Fruit fly (Drosophila melanogaster) whole organism, embryonic: ENCODE results near the gene CG12194.
A peak's percentile ranks its signal among the peaks of the same experiment; 100 is the strongest.

Experiments used
- Adf1 ChIP-seq: fragments of 200-800 bp; sonication (Bioruptor generic); IDR thresholded peaks from 2 replicates; pipeline ENCODE4 v1.3.6; 2022; ENCODE audit warnings: missing biosample characterization, missing genetic modification characterization
- Awh ChIP-seq: fragments of 200-800 bp; sonication (Bioruptor generic); IDR thresholded peaks from 2 replicates; pipeline ENCODE4, ENCODE4 v1.3.6; 2022; ENCODE audit warnings: missing biosample characterization, missing genetic modification characterization
- B-H1 ChIP-seq: fragments of 200-800 bp; sonication (Bioruptor generic); IDR thresholded peaks from 3 replicates; pipeline ENCODE4 v1.3.6; 2022; ENCODE audit warnings: missing biosample characterization, missing genetic modification characterization
- BEAF-32 ChIP-seq: fragments of 200-800 bp; sonication (Bioruptor generic); optimal IDR thresholded peaks from 3 replicates; lab custom pipeline; 2017; ENCODE audit warnings: missing biosample characterization, missing genetic modification characterization, mild to moderate bottlenecking, moderate library complexity, missing genetic modification reagents
- Bgb ChIP-seq: fragments of 200-800 bp; sonication (Bioruptor generic); IDR thresholded peaks from 2 replicates; pipeline ENCODE4 v1.3.6; 2022; ENCODE audit warnings: missing biosample characterization, missing genetic modification characterization; ENCODE audit not compliant: partially characterized antibody
- CG10565 ChIP-seq: fragments of 200-800 bp; sonication (Bioruptor generic); optimal IDR thresholded peaks from 3 replicates; lab custom pipeline; 2016; ENCODE audit warnings: missing biosample characterization, mild to moderate bottlenecking, missing genetic modification characterization
- CG11696 ChIP-seq: fragments of 200-800 bp; sonication (Bioruptor generic); IDR thresholded peaks from 2 replicates; pipeline ENCODE4 v1.3.6; 2022; ENCODE audit warnings: missing biosample characterization, missing genetic modification characterization
- CG12104 ChIP-seq: fragments of 200-800 bp; sonication (Bioruptor generic); optimal IDR thresholded peaks from 3 replicates; lab custom pipeline; 2016; ENCODE audit warnings: missing biosample characterization, missing genetic modification characterization
- CG12299 ChIP-seq: fragments of 200-800 bp; sonication (Bioruptor generic); optimal IDR thresholded peaks from 2 replicates; lab custom pipeline; 2018; ENCODE audit warnings: missing biosample characterization, mild to moderate bottlenecking, missing genetic modification characterization
- CG13287 ChIP-seq: fragments of 200-800 bp; sonication (Bioruptor generic); IDR thresholded peaks from 2 replicates; pipeline ENCODE4 v1.3.6; 2022; ENCODE audit warnings: missing biosample characterization, missing genetic modification characterization; ENCODE audit not compliant: partially characterized antibody
- CG14710 ChIP-seq: fragments of 200-800 bp; sonication (Bioruptor generic); optimal IDR thresholded peaks from 3 replicates; lab custom pipeline; 2019; ENCODE audit warnings: missing biosample characterization, mild to moderate bottlenecking, missing genetic modification characterization, moderate library complexity
- CG1529 ChIP-seq: fragments of 200-800 bp; sonication (Bioruptor generic); optimal IDR thresholded peaks from 3 replicates; lab custom pipeline; 2018; ENCODE audit warnings: missing biosample characterization, missing genetic modification characterization
- CG16779 ChIP-seq: fragments of 200-800 bp; sonication (Bioruptor generic); IDR thresholded peaks from 2 replicates; pipeline ENCODE4 v1.3.6; 2022; ENCODE audit warnings: missing biosample characterization, missing genetic modification characterization
- CG2199 ChIP-seq: fragments of 200-800 bp; sonication (Bioruptor generic); IDR thresholded peaks from 3 replicates; pipeline ENCODE4 v1.3.6; 2022; ENCODE audit warnings: missing biosample characterization, missing genetic modification characterization
- CG30020 ChIP-seq: fragments of 200-800 bp; optimal IDR thresholded peaks from 2 replicates; lab custom pipeline; 2019; ENCODE audit warnings: missing biosample characterization, mild to moderate bottlenecking, missing genetic modification characterization, moderate library complexity
- CG6813 ChIP-seq: fragments of 200-800 bp; sonication (Bioruptor generic); optimal IDR thresholded peaks from 2 replicates; lab custom pipeline; 2017; ENCODE audit warnings: missing biosample characterization, missing genetic modification characterization, mild to moderate bottlenecking, moderate library complexity, missing genetic modification reagents
- CG8089 ChIP-seq: fragments of 200-800 bp; sonication (Bioruptor generic); optimal IDR thresholded peaks from 3 replicates; lab custom pipeline; 2016; ENCODE audit warnings: missing biosample characterization, missing genetic modification characterization
- CG8359 ChIP-seq: fragments of 200-800 bp; sonication (Bioruptor generic); optimal IDR thresholded peaks from 2 replicates; lab custom pipeline; 2017; ENCODE audit warnings: missing biosample characterization, mild to moderate bottlenecking, missing genetic modification characterization, borderline replicate concordance
- CTCF ChIP-seq: fragments of 200-800 bp; sonication (Bioruptor generic); optimal IDR thresholded peaks from 2 replicates; lab custom pipeline; 2017; ENCODE audit warnings: missing biosample characterization, mild to moderate bottlenecking, missing genetic modification characterization, moderate library complexity
- Dfd ChIP-seq, 2 experiments: fragments of >200 bp; optimal IDR thresholded peaks; 2 replicates each; lab custom pipeline; 2017; ENCODE audit warnings: missing biosample characterization in 2 of 2, missing genetic modification characterization in 2 of 2
- Doc3 ChIP-seq: fragments of 200-800 bp; sonication (Bioruptor generic); IDR thresholded peaks from 3 replicates; pipeline ENCODE4 v1.3.6; 2022; ENCODE audit warnings: missing biosample characterization, missing genetic modification characterization; ENCODE audit not compliant: partially characterized antibody
- ERR ChIP-seq: fragments of 200-800 bp; sonication (Bioruptor generic); optimal IDR thresholded peaks from 2 replicates; lab custom pipeline; 2016; ENCODE audit warnings: missing biosample characterization, missing genetic modification characterization
- Hr78 ChIP-seq, 2 experiments: fragments of 200-800 bp in 1 of 2; fragments of >200 bp in 1 of 2; sonication (Bioruptor generic) in 1 of 2; optimal IDR thresholded peaks; 2 replicates each; lab custom pipeline; 2017 to 2019; ENCODE audit warnings: missing biosample characterization in 2 of 2, missing genetic modification characterization in 2 of 2, mild to moderate bottlenecking in 1 of 2, moderate library complexity in 1 of 2
- Lim3 ChIP-seq: fragments of 200-800 bp; sonication (Bioruptor generic); IDR thresholded peaks from 2 replicates; pipeline ENCODE4 v1.3.6; 2022; ENCODE audit warnings: missing biosample characterization, missing genetic modification characterization
- Optix ChIP-seq: fragments of 200-800 bp; sonication (Bioruptor generic); IDR thresholded peaks from 3 replicates; pipeline ENCODE4 v1.3.6; 2022; ENCODE audit warnings: missing biosample characterization, missing genetic modification characterization
- Poxn ChIP-seq: fragments of 200-800 bp; sonication (Bioruptor generic); IDR thresholded peaks from 2 replicates; pipeline ENCODE4 v1.3.6; 2022; ENCODE audit warnings: missing biosample characterization, missing genetic modification characterization
- Scr ChIP-seq: fragments of 200-800 bp; sonication (Bioruptor generic); IDR thresholded peaks from 2 replicates; pipeline ENCODE4 v1.3.6; 2022; ENCODE audit warnings: missing biosample characterization, missing genetic modification characterization; ENCODE audit not compliant: partially characterized antibody
- Xbp1 ChIP-seq: fragments of 200-800 bp; sonication (Bioruptor generic); optimal IDR thresholded peaks from 3 replicates; lab custom pipeline; 2016; ENCODE audit warnings: missing biosample characterization, mild to moderate bottlenecking, missing genetic modification characterization
- ato ChIP-seq: fragments of 200-800 bp; sonication (Bioruptor generic); IDR thresholded peaks from 2 replicates; pipeline ENCODE4 v1.3.6; 2022; ENCODE audit warnings: missing biosample characterization, missing genetic modification characterization; ENCODE audit not compliant: partially characterized antibody
- bab2 ChIP-seq: fragments of 200-800 bp; sonication (Bioruptor generic); optimal IDR thresholded peaks from 2 replicates; lab custom pipeline; 2016; ENCODE audit warnings: missing biosample characterization, missing genetic modification characterization
- bowl ChIP-seq: fragments of 200-800 bp; sonication (Bioruptor generic); IDR thresholded peaks from 2 replicates; pipeline ENCODE4 v1.3.6; 2022; ENCODE audit warnings: missing biosample characterization, missing genetic modification characterization
- chinmo ChIP-seq: fragments of 200-800 bp; sonication (Bioruptor generic); IDR thresholded peaks from 4 replicates; pipeline ENCODE4 v1.3.6; 2022; ENCODE audit warnings: missing biosample characterization, missing genetic modification characterization; ENCODE audit not compliant: partially characterized antibody
- chn ChIP-seq: fragments of 200-800 bp; sonication (Bioruptor generic); optimal IDR thresholded peaks from 2 replicates; lab custom pipeline; 2016; ENCODE audit warnings: missing biosample characterization, missing genetic modification characterization
- crol ChIP-seq: fragments of 200-800 bp; sonication (Bioruptor generic); IDR thresholded peaks from 2 replicates; pipeline ENCODE4 v1.3.6; 2022; ENCODE audit warnings: missing biosample characterization, missing genetic modification characterization
- cwo ChIP-seq: fragments of 200-800 bp; sonication (Bioruptor generic); optimal IDR thresholded peaks from 3 replicates; lab custom pipeline; 2017; ENCODE audit warnings: missing biosample characterization, missing genetic modification characterization, mild to moderate bottlenecking, moderate library complexity, missing genetic modification reagents
- dmrt11E ChIP-seq: fragments of 200-800 bp; sonication (Bioruptor generic); optimal IDR thresholded peaks from 3 replicates; lab custom pipeline; 2018; ENCODE audit warnings: missing biosample characterization, mild to moderate bottlenecking, missing genetic modification characterization, moderate library complexity
- gcm ChIP-seq: fragments of 200-800 bp; sonication (Bioruptor generic); optimal IDR thresholded peaks from 2 replicates; lab custom pipeline; 2019; ENCODE audit warnings: missing biosample characterization, mild to moderate bottlenecking, missing genetic modification characterization, moderate library complexity
- gcm2 ChIP-seq: fragments of 200-800 bp; sonication (Bioruptor generic); optimal IDR thresholded peaks from 2 replicates; lab custom pipeline; 2016; ENCODE audit warnings: missing biosample characterization, missing genetic modification characterization
- gro ChIP-seq: fragments of 200-800 bp; sonication (Bioruptor generic); optimal IDR thresholded peaks from 2 replicates; lab custom pipeline; 2016; ENCODE audit warnings: missing biosample characterization, missing genetic modification characterization
- h ChIP-seq: fragments of >200 bp; optimal IDR thresholded peaks from 2 replicates; lab custom pipeline; 2017
- inv ChIP-seq: fragments of 200-800 bp; sonication (Bioruptor generic); IDR thresholded peaks from 2 replicates; pipeline ENCODE4 v1.3.6; 2022; ENCODE audit warnings: missing biosample characterization, missing genetic modification characterization; ENCODE audit not compliant: partially characterized antibody
- mam ChIP-seq: fragments of 200-800 bp; sonication (Bioruptor generic); optimal IDR thresholded peaks from 3 replicates; lab custom pipeline; 2016; ENCODE audit warnings: missing biosample characterization, missing genetic modification characterization
- onecut ChIP-seq: fragments of 200-800 bp; sonication (Bioruptor generic); IDR thresholded peaks from 2 replicates; pipeline ENCODE4 v1.3.6; 2022; ENCODE audit warnings: missing biosample characterization, missing genetic modification characterization
- pita ChIP-seq: fragments of 200-800 bp; sonication (Bioruptor generic); optimal IDR thresholded peaks from 2 replicates; lab custom pipeline; 2017; ENCODE audit warnings: missing biosample characterization, mild to moderate bottlenecking, missing genetic modification characterization
- pros ChIP-seq: fragments of 200-800 bp; sonication (Bioruptor generic); optimal IDR thresholded peaks from 3 replicates; lab custom pipeline; 2019; ENCODE audit warnings: missing biosample characterization, mild to moderate bottlenecking, missing genetic modification characterization, moderate library complexity
- slou ChIP-seq: fragments of 200-800 bp; sonication (Bioruptor generic); optimal IDR thresholded peaks from 3 replicates; lab custom pipeline; 2016; ENCODE audit warnings: missing biosample characterization, missing genetic modification characterization
- sna ChIP-seq: fragments of 200-800 bp; sonication (Bioruptor generic); IDR thresholded peaks from 2 replicates; pipeline ENCODE4 v1.3.6; 2022; ENCODE audit warnings: missing biosample characterization, missing genetic modification characterization; ENCODE audit not compliant: partially characterized antibody
- sug ChIP-seq: fragments of 200-800 bp; optimal IDR thresholded peaks from 2 replicates; lab custom pipeline; 2019; ENCODE audit warnings: missing biosample characterization, mild to moderate bottlenecking, missing genetic modification characterization, moderate library complexity
- toy ChIP-seq: fragments of 200-800 bp; sonication (Bioruptor generic); IDR thresholded peaks from 2 replicates; pipeline ENCODE4 v1.3.6; 2022; ENCODE audit warnings: missing biosample characterization, missing genetic modification characterization
- vnd ChIP-seq: fragments of 200-800 bp; sonication (Bioruptor generic); IDR thresholded peaks from 3 replicates; pipeline ENCODE4 v1.3.6; 2022; ENCODE audit warnings: missing biosample characterization, missing genetic modification characterization; ENCODE audit not compliant: partially characterized antibody

CG12194 gene

DNA sequence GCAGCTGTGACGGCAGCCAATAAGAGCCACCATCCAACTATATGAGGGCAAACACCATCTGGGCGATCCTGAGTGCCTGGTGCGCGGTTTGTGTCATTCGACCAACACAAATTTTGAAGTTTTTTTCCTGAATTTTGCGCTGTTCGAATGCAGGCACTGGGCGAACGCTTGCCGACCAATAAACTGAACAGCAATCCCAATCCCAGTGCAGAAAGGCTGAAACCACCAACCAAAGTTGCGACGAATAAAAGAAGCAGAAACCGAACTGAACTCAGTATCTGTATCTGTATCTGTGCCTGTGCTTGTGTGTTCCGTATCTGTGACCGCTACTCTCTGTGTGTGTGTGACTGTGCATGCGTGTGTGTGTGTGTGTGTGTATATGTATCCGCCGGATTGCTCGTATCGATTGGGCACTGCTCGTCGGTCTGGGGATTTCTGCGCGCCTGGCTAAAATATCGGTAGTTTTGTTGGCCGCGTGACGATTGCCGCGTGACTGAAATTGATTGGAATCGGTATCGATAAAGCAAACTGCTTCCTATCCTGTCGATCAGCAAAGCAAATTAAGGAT is 26.6 kb upstream of the CG12194 start (continued):
- TF ChIP-seq dmrt11E (tag; lab: Kevin White, UChicago): no peak
- no peak for TF ChIP-seq CG12104 (GFP tag; lab: Kevin White, UChicago)
- TF ChIP-seq bowl (GFP tag; lab: Robert Waterston, UW): no peak
- TF ChIP-seq Bgb (GFP tag; lab: Robert Waterston, UW): peak; percentile 76
- no peak for TF ChIP-seq Xbp1 (GFP tag; lab: Kevin White, UChicago)
- no peak for TF ChIP-seq gcm2 (GFP tag; lab: Kevin White, UChicago)
- peak; percentile 74 for TF ChIP-seq Adf1 (GFP tag; lab: Robert Waterston, UW)
- TF ChIP-seq mam (GFP tag; lab: Kevin White, UChicago): no peak
- TF ChIP-seq CG1529 (GFP tag; lab: Kevin White, UChicago): peak; percentile 27
- TF ChIP-seq Scr (GFP tag; lab: Robert Waterston, UW): peak; percentile 72
- peak in 1 of 2 experiments; percentile 52 for TF ChIP-seq Hr78 (GFP tag; optimal IDR thresholded peaks at IDR 0.05; lab: Kevin White, UChicago)
- no peak for TF ChIP-seq chn
- TF ChIP-seq CG6813 (GFP tag; lab: Kevin White, UChicago): no peak
- TF ChIP-seq CG30020: no peak
- TF ChIP-seq CG12299: peak; percentile 4
- peak; percentile 100 for TF ChIP-seq chinmo (GFP tag; lab: Robert Waterston, UW)
- peak; percentile 71 for TF ChIP-seq BEAF-32 (GFP tag; lab: Kevin White, UChicago)
- TF ChIP-seq sna (GFP tag; lab: Robert Waterston, UW): peak; percentile 84
- peak; percentile 75 for TF ChIP-seq CG13287
- no peak for TF ChIP-seq B-H1 (GFP tag; lab: Robert Waterston, UW)
- no peak for TF ChIP-seq CG14710
- 0 out of 2 replicates have a peak, but pooled peaks have one; percentile 12 for TF ChIP-seq CG11696
- peak; percentile 69 for TF ChIP-seq sug
- peak; percentile 73 for TF ChIP-seq ato (GFP tag; lab: Robert Waterston, UW)
- TF ChIP-seq CG10565 (GFP tag; lab: Kevin White, UChicago): no peak
- peak; percentile 95 for TF ChIP-seq cwo (GFP tag; lab: Kevin White, UChicago)
- TF ChIP-seq CG8089 (GFP tag; lab: Kevin White, UChicago): no peak
- peak; percentile 57; the same call in 2 of the 3 replicates for TF ChIP-seq Optix (GFP tag; lab: Robert Waterston, UW)
- TF ChIP-seq gcm (GFP tag; lab: Kevin White, UChicago): no peak
- TF ChIP-seq CTCF: no peak
- peak; percentile 15 for TF ChIP-seq pros
- no peak for TF ChIP-seq pita
- peak; percentile 13 for TF ChIP-seq gro (GFP tag; lab: Kevin White, UChicago)
- TF ChIP-seq crol (GFP tag; lab: Robert Waterston, UW): peak; percentile 59
- no peak for TF ChIP-seq Lim3
- TF ChIP-seq CG2199: peak; percentile 98
- peak; percentile 73; the same call in 2 of the 3 replicates for TF ChIP-seq Doc3 (GFP tag; lab: Robert Waterston, UW)
- TF ChIP-seq bab2 (GFP tag; lab: Kevin White, UChicago): no peak
- peak in 1 of 2 experiments; percentile 33 for TF ChIP-seq Dfd (GFP tag; optimal IDR thresholded peaks at IDR 0.05; lab: Kevin White, UChicago)
- 0 out of 2 replicates have a peak, but pooled peaks have one; percentile 15 for TF ChIP-seq Awh (GFP tag; lab: Robert Waterston, UW)
- TF ChIP-seq Poxn (GFP tag; lab: Robert Waterston, UW): no peak
- TF ChIP-seq toy (GFP tag; lab: Robert Waterston, UW): no peak
- TF ChIP-seq ERR (GFP tag; lab: Kevin White, UChicago): no peak
- TF ChIP-seq slou (GFP tag; lab: Kevin White, UChicago): no peak
- no peak for TF ChIP-seq CG16779
- TF ChIP-seq inv: peak; percentile 58
- no peak for TF ChIP-seq CG8359
- peak; percentile 65 for TF ChIP-seq vnd (GFP tag; lab: Robert Waterston, UW)
- TF ChIP-seq h: no peak
- peak; percentile 100 for TF ChIP-seq onecut (GFP tag; lab: Robert Waterston, UW)
